Fruit fly (Drosophila melanogaster) S2 (cell line): ENCODE data around the gene Itpr.
A peak's percentile ranks its signal among the peaks of the same experiment; 100 is the strongest.

Source experiments
- CG8478 ChIP-seq: fragments of >200 bp; optimal IDR thresholded peaks from 2 replicates; lab custom pipeline; 2018
- CTCF ChIP-seq, 2 experiments: fragments of >200 bp; optimal IDR thresholded peaks; 2 replicates each; lab custom pipeline; 2018

dm6 chr3R:5563420-5563819 is 46.5 kb downstream of the Itpr start, which contains the start of gene Pi4KIIalpha:
- TF ChIP-seq CTCF (optimal IDR thresholded peaks at IDR 0.05; lab: Kevin White, UChicago) (peak in 1 of 2 experiments; percentile 9), CG8478 (lab: Kevin White, UChicago) (no peak)
